Fruit fly (Drosophila melanogaster): ENCODE data around the gene CG13364.

Gene CG13364

DNA sequence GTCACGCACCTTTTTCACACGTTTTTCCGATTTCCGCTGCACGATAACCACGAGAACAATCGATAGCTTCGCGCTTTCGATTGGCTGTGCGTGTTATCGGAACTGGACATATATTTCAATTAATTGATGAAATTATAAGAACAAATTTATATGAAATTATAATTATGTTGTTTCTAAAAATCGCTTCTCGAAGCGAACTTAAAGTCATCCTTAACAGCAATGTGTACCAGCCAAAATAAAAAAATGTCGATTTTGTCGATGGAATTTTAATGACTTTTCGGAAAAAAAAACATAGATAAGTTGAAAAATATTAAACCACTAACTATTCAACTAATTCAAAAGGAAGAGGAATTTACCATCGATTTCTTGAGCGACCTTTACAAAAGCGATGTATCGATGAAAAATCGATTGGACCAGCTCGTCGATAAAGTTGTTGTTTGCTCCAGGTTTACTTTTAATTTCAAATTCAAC, at the start of gene CG13364, which contains the start of gene Hinfp:
Gene CG13364, minus strand, starts transcription at position 47 of the 471 bp plus-strand sequence.
Gene Hinfp, plus strand, starts transcription at position 386 of the 471 bp plus-strand sequence.
- TF ChIP-seq Hr78 (GFP tag; optimal IDR thresholded peaks at IDR 0.05) (no peak), tai (GFP tag; optimal IDR thresholded peaks at IDR 0.05) (no peak), Sp1 (GFP tag; optimal IDR thresholded peaks at IDR 0.05) (peak; percentile 13), Dfd (GFP tag; optimal IDR thresholded peaks at IDR 0.05) (no peak)

DNA sequence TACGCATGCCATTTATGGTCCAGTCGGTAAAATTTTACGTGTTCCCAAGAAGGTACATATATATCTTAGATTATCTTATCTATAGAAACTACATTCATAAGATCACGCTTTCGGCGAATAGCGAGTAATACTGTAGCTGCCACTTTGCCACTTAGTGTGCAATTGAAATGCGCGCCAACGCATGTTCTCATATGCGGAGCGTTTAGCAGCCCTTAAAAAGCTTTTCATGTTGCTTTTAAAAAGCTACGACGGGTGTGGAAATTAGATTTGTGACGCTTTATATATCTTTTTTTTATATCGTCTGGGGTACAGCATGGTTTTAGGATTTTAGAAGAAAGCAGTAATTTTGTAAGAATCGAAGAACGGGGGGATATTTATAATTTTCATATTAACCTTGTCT, 33.0 kb upstream of the CG13364 start:
- TF ChIP-seq Myc (optimal IDR thresholded peaks at IDR 0.05), result peak; percentile 20
- TF ChIP-seq usp (GFP tag; optimal IDR thresholded peaks at IDR 0.05), result no peak
- TF ChIP-seq lola (GFP tag; optimal IDR thresholded peaks at IDR 0.05), result no peak

DNA sequence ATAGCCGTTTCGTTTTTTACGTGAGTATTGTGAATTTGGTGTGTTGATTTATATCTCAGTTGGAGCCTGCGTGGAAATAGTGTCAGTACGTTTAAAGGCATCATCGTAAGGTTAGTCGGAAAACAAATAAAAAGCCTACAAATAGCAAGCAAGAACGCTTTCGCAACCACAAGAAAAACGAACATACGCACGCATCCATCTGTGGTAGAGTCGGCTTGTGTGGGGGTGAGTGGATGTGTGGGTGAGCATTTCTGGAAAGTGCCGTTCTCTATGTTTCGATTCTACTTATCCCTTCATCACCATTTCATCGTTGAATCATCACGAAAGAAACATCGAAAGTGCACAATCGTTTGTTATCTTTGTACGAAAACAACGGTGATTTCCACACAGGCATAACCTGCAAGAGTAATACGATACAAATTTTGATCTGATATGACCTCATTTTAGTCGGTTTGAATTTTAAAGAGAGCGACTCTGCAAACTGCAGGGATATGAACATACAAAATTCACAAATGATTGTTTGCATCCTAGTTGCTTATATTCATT, 31.4 kb upstream of the CG13364 start:
- TF ChIP-seq Rel (GFP tag; optimal IDR thresholded peaks at IDR 0.05) (no peak), Rel (tag; optimal IDR thresholded peaks at IDR 0.05) (peak; percentile 90), Hr83 (GFP tag; optimal IDR thresholded peaks at IDR 0.05; ENCODE audit: poor library complexity, severe bottlenecking) (no peak)

DNA sequence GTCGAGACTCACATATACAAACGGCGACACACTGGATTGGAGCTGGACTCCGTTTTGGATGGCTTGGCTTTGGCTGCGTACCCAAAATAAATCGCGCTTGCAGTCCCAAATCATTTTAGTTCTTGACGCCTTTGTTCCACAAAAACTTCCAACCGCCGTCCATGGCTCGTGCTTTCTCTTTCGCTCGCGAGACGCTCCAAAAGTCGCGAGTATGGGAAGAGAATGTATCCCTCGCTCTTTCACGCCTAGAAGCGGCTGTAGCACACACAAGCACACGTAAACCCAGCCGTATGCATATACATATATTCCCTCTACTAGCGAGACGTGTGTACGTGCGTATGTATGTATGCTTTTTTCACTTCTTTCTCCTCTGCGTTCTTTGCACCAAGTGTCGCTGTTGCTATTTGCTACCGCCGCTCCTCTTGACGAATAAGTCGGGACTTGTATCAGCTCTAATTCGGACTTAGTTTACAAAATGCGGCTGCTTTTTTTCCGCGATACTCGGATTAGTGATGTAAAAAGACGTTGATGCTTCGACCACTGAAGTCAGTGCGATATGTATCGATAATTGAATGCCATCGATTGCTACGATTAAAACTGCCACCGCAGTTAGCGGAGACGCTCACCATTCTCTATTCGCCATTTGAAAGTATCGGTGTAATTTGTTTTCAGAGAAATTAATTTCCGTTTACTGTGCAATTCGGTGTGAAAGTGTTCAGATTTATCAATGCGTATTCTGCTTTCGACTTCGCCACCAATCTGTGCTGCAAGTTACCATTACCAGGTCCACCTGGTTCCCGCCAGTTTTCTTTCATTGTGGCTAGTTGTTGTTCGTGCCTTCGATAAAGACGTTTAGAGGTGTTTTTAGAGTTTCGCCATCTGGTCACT, 30.7 kb upstream of the CG13364 start, which contains the start of the genes Hmt4-20 and SkpA:
Gene Hmt4-20, minus strand, starts transcription at position 542 of the 888 bp plus-strand sequence.
Gene SkpA, plus strand, starts transcription at position 623 of the 888 bp plus-strand sequence.
- no peak for TF ChIP-seq Jra (GFP tag; optimal IDR thresholded peaks at IDR 0.05)
- no peak for TF ChIP-seq br (GFP tag; optimal IDR thresholded peaks at IDR 0.05)
- no peak for TF ChIP-seq N (GFP tag; optimal IDR thresholded peaks at IDR 0.05)
- TF ChIP-seq Hr83 (GFP tag; optimal IDR thresholded peaks at IDR 0.05; ENCODE audit: poor library complexity, severe bottlenecking), result peak; percentile 11
- TF ChIP-seq CrebA (GFP tag; optimal IDR thresholded peaks at IDR 0.05; ENCODE audit: borderline replicate concordance), result no peak
- no peak for TF ChIP-seq Abd-B (GFP tag; optimal IDR thresholded peaks at IDR 0.05)
- TF ChIP-seq OdsH (GFP tag; optimal IDR thresholded peaks at IDR 0.05), result no peak
- no peak for TF ChIP-seq CG9705 (GFP tag; optimal IDR thresholded peaks at IDR 0.05)
- TF ChIP-seq sage (GFP tag; optimal IDR thresholded peaks at IDR 0.05), result no peak
- peak; percentile 18 for TF ChIP-seq Dif (GFP tag; optimal IDR thresholded peaks at IDR 0.05; ENCODE audit: partially characterized antibody)
- TF ChIP-seq Sp1 (GFP tag; optimal IDR thresholded peaks at IDR 0.05), result no peak
- TF ChIP-seq tai (GFP tag; optimal IDR thresholded peaks at IDR 0.05), result no peak
- peak; percentile 59 for TF ChIP-seq Myc (optimal IDR thresholded peaks at IDR 0.05)
- TF ChIP-seq jim (GFP tag; optimal IDR thresholded peaks at IDR 0.05), result no peak
- no peak for TF ChIP-seq usp (GFP tag; optimal IDR thresholded peaks at IDR 0.05)
- TF ChIP-seq sv (GFP tag; optimal IDR thresholded peaks at IDR 0.05), result no peak
- TF ChIP-seq dsf (GFP tag; optimal IDR thresholded peaks at IDR 0.05; ENCODE audit: borderline replicate concordance), result no peak
- TF ChIP-seq brk (GFP tag; optimal IDR thresholded peaks at IDR 0.05), result no peak
- TF ChIP-seq fru (GFP tag; optimal IDR thresholded peaks at IDR 0.05), result no peak
- no peak for TF ChIP-seq dmrt93B (GFP tag; optimal IDR thresholded peaks at IDR 0.05)
- TF ChIP-seq Hr78 (GFP tag; optimal IDR thresholded peaks at IDR 0.05), result no peak
- no peak for TF ChIP-seq Hnf4 (GFP tag; optimal IDR thresholded peaks at IDR 0.05)
- TF ChIP-seq Vsx2 (GFP tag; optimal IDR thresholded peaks at IDR 0.05; ENCODE audit: partially characterized antibody), result no peak
- no peak for TF ChIP-seq h (GFP tag; optimal IDR thresholded peaks at IDR 0.05)
- no peak for TF ChIP-seq rgr (GFP tag; optimal IDR thresholded peaks at IDR 0.05)
- no peak for TF ChIP-seq lola (GFP tag; optimal IDR thresholded peaks at IDR 0.05)
- no peak for TF ChIP-seq psq (GFP tag; optimal IDR thresholded peaks at IDR 0.05)
- TF ChIP-seq CG32264 (GFP tag; optimal IDR thresholded peaks at IDR 0.05), result no peak
- TF ChIP-seq ey (GFP tag; optimal IDR thresholded peaks at IDR 0.05), result no peak
- no peak for TF ChIP-seq pan (optimal IDR thresholded peaks at IDR 0.05)
- no peak for TF ChIP-seq Mio (GFP tag; optimal IDR thresholded peaks at IDR 0.05)
- no peak for TF ChIP-seq Rel (GFP tag; optimal IDR thresholded peaks at IDR 0.05)
- TF ChIP-seq Rel (tag; optimal IDR thresholded peaks at IDR 0.05), result no peak
- TF ChIP-seq Dfd (GFP tag; optimal IDR thresholded peaks at IDR 0.05), result no peak
- TF ChIP-seq foxo (GFP tag; optimal IDR thresholded peaks at IDR 0.05), result no peak
- peak; percentile 9 for TF ChIP-seq HLH106 (tag; optimal IDR thresholded peaks at IDR 0.05)
- TF ChIP-seq GATAd (GFP tag; optimal IDR thresholded peaks at IDR 0.05), result no peak
- TF ChIP-seq woc (GFP tag; optimal IDR thresholded peaks at IDR 0.05), result no peak
- peak in 1 of 2 experiments; percentile 53 for TF ChIP-seq dl (GFP tag; optimal IDR thresholded peaks at IDR 0.05; ENCODE audit: insufficient read depth in 1 of 2, partially characterized antibody in 2 of 2)
